Worm (Caenorhabditis elegans) whole organism, dauer: ENCODE measurements around the gene B0507.2.

Experiments used
- unc-62 ChIP-seq: sonication (generic microtip); optimal IDR thresholded peaks from 2 replicates; lab custom pipeline; 2017; ENCODE audit warnings: missing biosample characterization, missing genetic modification reagents, missing genetic modification characterization

The B0507.2 gene

DNA sequence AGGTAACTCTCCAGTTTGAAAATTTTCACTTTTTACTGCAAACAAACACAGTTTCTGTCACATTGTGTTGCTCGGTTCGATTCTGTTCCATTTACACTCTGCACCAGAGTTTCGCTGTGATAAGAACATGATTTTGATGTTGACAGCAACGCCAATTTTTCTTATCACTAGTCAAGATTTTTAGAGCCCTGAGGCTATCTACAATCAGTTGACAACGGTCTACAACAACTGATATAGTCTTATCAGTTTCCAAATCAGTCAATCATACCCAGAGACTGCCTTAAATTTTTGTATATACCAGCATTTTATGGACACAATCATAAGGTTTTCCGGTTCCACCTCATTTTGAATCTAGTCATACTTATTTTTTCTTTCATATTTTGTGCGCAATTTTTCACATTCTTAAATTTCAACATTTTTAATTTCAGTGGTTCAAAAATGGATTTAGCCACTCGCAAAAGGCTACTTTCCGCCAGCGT is 5.6 kb upstream of the B0507.2 start, which contains the start of gene B0507.3:
Gene B0507.3, plus strand, starts transcription at position 429 of the 479 bp plus-strand sequence.
- no peak for TF ChIP-seq unc-62 (GFP tag; lab: Kevin White, UChicago)

- TF ChIP-seq unc-62 (GFP tag; lab: Kevin White, UChicago): no peak
These were observed 5.0 kb upstream of the B0507.2 start for ce11 chrV:8769154-8769553.

DNA sequence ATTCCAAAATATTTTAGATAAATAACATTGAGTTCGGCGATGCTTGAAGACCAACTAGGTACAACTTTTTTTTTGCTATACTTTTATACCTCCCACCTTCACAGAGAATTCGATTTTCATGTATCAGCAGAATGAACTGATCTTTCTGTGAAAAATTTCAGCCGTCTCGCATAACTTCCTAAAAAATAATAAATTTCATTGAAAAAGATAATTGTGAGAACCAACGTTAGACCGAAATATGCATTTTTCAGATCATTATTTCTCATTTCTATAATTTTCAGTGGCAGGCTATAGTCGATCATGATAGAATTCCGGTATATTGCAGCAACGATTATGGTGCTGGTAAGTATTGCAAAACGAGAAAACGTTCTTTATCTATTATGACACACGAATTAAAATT is 2.5 kb upstream of the B0507.2 start, which contains the start of gene srx-115:
Gene srx-115, plus strand, starts transcription at position 301 of the 400 bp plus-strand sequence.
- TF ChIP-seq unc-62 (GFP tag; lab: Kevin White, UChicago): no peak

- no peak for TF ChIP-seq unc-62 (GFP tag; lab: Kevin White, UChicago)
These were observed 2.1 kb downstream of the B0507.2 start, which contains the start of gene B0507.1 for ce11 chrV:8776270-8776669. TSS of gene B0507.1 (plus strand) at chrV:8776570.

DNA sequence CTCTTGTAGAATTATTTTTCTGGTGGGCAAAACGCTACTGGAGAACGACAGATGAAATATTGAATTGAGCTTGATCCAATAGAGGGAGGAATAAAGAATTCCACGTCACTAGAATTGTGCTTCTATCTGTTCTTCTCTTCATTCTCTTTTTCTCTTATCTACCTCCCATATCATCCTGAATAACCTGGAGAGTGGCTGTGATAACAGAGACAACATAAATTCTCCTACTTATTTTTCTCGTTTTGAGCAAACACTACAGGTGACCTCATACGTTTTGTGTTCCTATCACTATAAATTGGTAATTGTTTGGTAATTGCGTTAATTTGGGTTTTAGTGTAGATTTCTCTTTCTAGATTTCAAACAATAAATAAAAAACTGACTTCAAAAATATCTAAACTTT is 7.0 kb downstream of the B0507.2 start:
- TF ChIP-seq unc-62 (GFP tag; lab: Kevin White, UChicago): no peak

DNA sequence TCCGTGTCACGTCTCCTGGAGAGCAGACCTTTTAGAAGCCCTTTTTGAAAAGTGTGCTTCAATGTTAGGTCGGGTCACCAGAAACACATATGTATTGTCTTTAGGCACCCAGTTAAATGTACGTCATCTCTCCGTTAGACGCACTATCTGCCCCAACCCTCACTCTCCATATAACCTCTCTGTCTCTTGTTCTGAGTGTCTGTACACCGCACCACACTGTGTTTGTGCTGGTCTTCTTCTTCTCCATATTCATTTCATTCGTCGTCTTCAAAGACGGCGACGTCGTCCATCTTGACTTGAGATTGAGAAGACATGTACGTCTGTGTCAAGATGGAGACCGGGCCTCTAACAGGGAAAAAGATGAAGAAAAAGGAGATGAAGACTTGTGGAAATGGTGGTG is 8.0 kb downstream of the B0507.2 start:
- TF ChIP-seq unc-62 (GFP tag; lab: Kevin White, UChicago): no peak

- TF ChIP-seq unc-62 (GFP tag; lab: Kevin White, UChicago): no peak
These were observed 10.4 kb downstream of the B0507.2 start for ce11 chrV:8784485-8784884.

ce11 chrV:8785526-8785925 is 11.4 kb downstream of the B0507.2 start:
- TF ChIP-seq unc-62 (GFP tag; lab: Kevin White, UChicago): no peak

- no peak for TF ChIP-seq unc-62 (GFP tag; lab: Kevin White, UChicago)
These were observed 12.1 kb downstream of the B0507.2 start, which contains the start of gene sup-37 for ce11 chrV:8786245-8786644. TSS of gene sup-37 (plus strand) at chrV:8786545.

ce11 chrV:8789345-8789744 is 15.2 kb downstream of the B0507.2 start:
- TF ChIP-seq unc-62 (GFP tag; lab: Kevin White, UChicago): no peak

DNA sequence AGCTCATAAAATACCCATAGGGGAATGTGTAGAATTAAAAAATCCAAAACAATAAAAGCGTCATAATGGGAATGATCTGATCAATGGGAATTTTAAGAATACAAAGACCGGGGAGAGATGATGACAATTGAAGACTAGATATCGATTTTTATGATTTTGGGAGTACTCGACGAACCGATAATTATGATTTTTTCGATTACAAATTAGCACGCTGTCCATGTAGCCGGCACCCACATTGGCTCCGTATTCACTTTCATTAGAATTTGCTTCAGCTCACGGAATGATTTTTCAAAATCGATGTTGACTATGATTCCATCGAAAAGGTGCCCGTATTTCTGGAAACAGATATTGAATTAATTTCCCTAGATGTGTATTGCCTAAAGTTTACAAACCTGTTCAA is 18.7 kb downstream of the B0507.2 start:
- no peak for TF ChIP-seq unc-62 (GFP tag; lab: Kevin White, UChicago)

- no peak for TF ChIP-seq unc-62 (GFP tag; lab: Kevin White, UChicago)
These were observed 21.4 kb downstream of the B0507.2 start for ce11 chrV:8795499-8795898.

- TF ChIP-seq unc-62 (GFP tag; lab: Kevin White, UChicago): no peak
These were observed 22.1 kb downstream of the B0507.2 start for ce11 chrV:8796246-8796645.

DNA sequence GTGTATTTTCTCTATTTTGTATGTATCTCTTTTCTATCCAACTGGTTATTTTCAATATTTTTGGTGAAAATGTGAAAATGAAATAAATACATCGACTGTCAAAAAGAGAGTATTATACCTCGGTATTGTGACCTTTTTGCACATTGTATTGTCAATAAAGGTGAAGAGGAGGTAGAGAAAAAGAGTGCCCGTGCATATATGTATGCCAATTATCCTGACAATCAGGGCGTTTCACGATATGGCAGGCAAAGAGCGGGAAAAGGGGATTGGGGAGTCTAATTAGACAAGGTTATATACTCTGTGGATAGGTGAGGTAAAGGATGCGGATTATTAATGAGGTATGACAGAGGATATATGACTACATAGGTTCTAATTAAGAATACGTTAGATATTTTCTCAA is 22.8 kb downstream of the B0507.2 start:
- TF ChIP-seq unc-62 (GFP tag; lab: Kevin White, UChicago): no peak

ce11 chrV:8798470-8798869 is 24.3 kb downstream of the B0507.2 start:
- no peak for TF ChIP-seq unc-62 (GFP tag; lab: Kevin White, UChicago)

DNA sequence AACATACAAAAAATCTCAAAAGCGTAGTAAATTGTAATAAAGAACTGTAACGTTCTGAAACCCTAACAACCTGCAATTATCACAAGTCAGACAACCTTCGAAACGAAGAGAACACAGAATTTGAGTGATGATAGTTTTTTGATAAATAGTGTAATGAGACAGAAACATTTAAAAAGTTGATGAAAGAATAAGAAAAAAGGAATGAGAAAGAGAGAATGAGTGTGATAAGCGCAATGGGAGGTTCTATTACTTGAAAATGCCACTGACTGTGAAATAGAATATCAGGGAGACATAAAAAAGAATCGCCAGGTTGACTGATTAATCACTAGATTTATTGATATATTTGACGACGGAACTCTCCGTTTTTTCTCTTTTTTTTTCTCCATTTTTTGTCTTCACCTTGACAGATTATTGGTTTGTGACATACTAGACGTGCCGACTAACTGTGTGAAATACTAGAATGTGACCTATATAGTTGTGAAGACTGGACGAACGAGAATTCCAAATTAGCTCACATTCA is 25.2 kb downstream of the B0507.2 start:
- no peak for TF ChIP-seq unc-62 (GFP tag; lab: Kevin White, UChicago)

DNA sequence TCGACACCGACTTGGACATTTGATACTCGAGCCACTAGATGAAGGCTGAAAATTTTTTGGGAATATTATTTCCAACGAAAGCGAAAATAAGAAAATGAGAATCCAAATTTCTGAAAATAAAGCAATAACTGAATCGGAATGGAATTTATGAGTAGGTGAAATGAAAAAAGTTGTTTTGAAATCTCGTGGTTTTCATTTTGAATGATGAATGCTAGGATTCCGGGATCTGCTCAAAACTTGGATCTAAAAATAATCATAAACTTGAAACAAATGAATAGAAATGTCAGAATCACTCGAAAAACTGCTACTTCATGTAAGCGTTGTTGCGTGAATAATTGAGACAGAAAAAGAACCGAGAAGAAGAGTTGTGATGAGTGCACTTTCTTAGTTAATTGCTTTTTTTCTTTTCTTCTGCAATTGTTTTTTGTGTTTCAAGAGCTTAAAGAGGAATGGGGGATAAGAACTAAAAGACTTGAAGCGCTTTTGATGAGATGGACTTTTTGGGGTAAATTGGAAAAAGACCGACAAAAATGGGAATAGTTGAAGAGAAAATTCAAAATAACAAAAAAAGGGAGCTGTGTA is 26.9 kb downstream of the B0507.2 start, which contains the start of gene magu-2:
Gene magu-2, minus strand, starts transcription at position 51 of the 582 bp plus-strand sequence.
- TF ChIP-seq unc-62 (GFP tag; lab: Kevin White, UChicago): no peak
